Fruit fly (Drosophila melanogaster) whole organism, embryonic: Measurements from ENCODE around the gene CG8159.

Experiments used
- Antp ChIP-seq: fragments of 200-800 bp; sonication (Bioruptor generic); optimal IDR thresholded peaks from 3 replicates; lab custom pipeline; 2016; ENCODE audit warnings: missing biosample characterization, missing genetic modification characterization
- Awh ChIP-seq: fragments of 200-800 bp; sonication (Bioruptor generic); IDR thresholded peaks from 2 replicates; pipeline ENCODE4, ENCODE4 v1.3.6; 2022; ENCODE audit warnings: missing biosample characterization, missing genetic modification characterization
- BEAF-32 ChIP-seq: fragments of 200-800 bp; sonication (Bioruptor generic); optimal IDR thresholded peaks from 3 replicates; lab custom pipeline; 2017; ENCODE audit warnings: missing biosample characterization, missing genetic modification characterization, mild to moderate bottlenecking, moderate library complexity, missing genetic modification reagents
- Bgb ChIP-seq: fragments of 200-800 bp; sonication (Bioruptor generic); IDR thresholded peaks from 2 replicates; pipeline ENCODE4 v1.3.6; 2022; ENCODE audit warnings: missing biosample characterization, missing genetic modification characterization; ENCODE audit not compliant: partially characterized antibody
- CG10654 ChIP-seq: fragments of 200-800 bp; sonication (Bioruptor generic); optimal IDR thresholded peaks from 2 replicates; lab custom pipeline; 2016; ENCODE audit warnings: missing biosample characterization, missing genetic modification characterization
- CG12071 ChIP-seq: fragments of 200-800 bp; sonication (Bioruptor generic); optimal IDR thresholded peaks from 3 replicates; lab custom pipeline; 2018; ENCODE audit warnings: missing biosample characterization, mild to moderate bottlenecking, missing genetic modification characterization
- CG12236 ChIP-seq: fragments of 200-800 bp; sonication (Bioruptor generic); optimal IDR thresholded peaks from 2 replicates; lab custom pipeline; 2016; ENCODE audit warnings: missing biosample characterization, missing genetic modification characterization
- CG14014 ChIP-seq: fragments of 200-800 bp; sonication (Bioruptor generic); IDR thresholded peaks from 2 replicates; pipeline ENCODE4 v1.3.6; 2022; ENCODE audit warnings: missing biosample characterization, missing genetic modification characterization
- CG14965 ChIP-seq: fragments of 200-800 bp; sonication (Bioruptor generic); optimal IDR thresholded peaks from 2 replicates; lab custom pipeline; 2016; ENCODE audit warnings: missing biosample characterization, missing genetic modification characterization, borderline replicate concordance
- CG1603 ChIP-seq: fragments of 200-800 bp; sonication (Bioruptor generic); optimal IDR thresholded peaks from 2 replicates; lab custom pipeline; 2019; ENCODE audit warnings: missing biosample characterization, mild to moderate bottlenecking, missing genetic modification characterization, moderate library complexity
- CG17186 ChIP-seq: fragments of 200-800 bp; sonication (Bioruptor generic); optimal IDR thresholded peaks from 3 replicates; lab custom pipeline; 2017; ENCODE audit warnings: missing biosample characterization, missing genetic modification reagents, missing genetic modification characterization
- CG17361 ChIP-seq: fragments of 200-800 bp; sonication (Bioruptor generic); IDR thresholded peaks from 3 replicates; pipeline ENCODE4 v1.3.6; 2022; ENCODE audit warnings: missing biosample characterization, missing genetic modification characterization
- CG1832 ChIP-seq: fragments of 200-800 bp; sonication (Bioruptor generic); optimal IDR thresholded peaks from 2 replicates; lab custom pipeline; 2017; ENCODE audit warnings: missing biosample characterization, mild to moderate bottlenecking, missing genetic modification characterization, inconsistent platforms
- CG2116 ChIP-seq: fragments of 200-800 bp; sonication (Bioruptor generic); optimal IDR thresholded peaks from 3 replicates; lab custom pipeline; 2018; ENCODE audit warnings: missing biosample characterization, mild to moderate bottlenecking, missing genetic modification characterization
- CG2678 ChIP-seq: fragments of 200-800 bp; sonication (Bioruptor generic); optimal IDR thresholded peaks from 3 replicates; lab custom pipeline; 2019; ENCODE audit warnings: missing biosample characterization, mild to moderate bottlenecking, missing genetic modification characterization, moderate library complexity
- CG3163 ChIP-seq: fragments of 200-800 bp; sonication (Bioruptor generic); optimal IDR thresholded peaks from 3 replicates; lab custom pipeline; 2016; ENCODE audit warnings: missing biosample characterization, missing genetic modification characterization
- CG6765 ChIP-seq: fragments of 200-800 bp; sonication (Bioruptor generic); optimal IDR thresholded peaks from 3 replicates; lab custom pipeline; 2017; ENCODE audit warnings: missing biosample characterization, mild to moderate bottlenecking, missing genetic modification characterization
- CG8089 ChIP-seq: fragments of 200-800 bp; sonication (Bioruptor generic); optimal IDR thresholded peaks from 3 replicates; lab custom pipeline; 2016; ENCODE audit warnings: missing biosample characterization, missing genetic modification characterization
- CG8281 ChIP-seq: fragments of 200-800 bp; sonication (Bioruptor generic); optimal IDR thresholded peaks from 2 replicates; lab custom pipeline; 2018; ENCODE audit warnings: missing biosample characterization, mild to moderate bottlenecking, missing genetic modification characterization, moderate library complexity
- CG8478 ChIP-seq: fragments of >200 bp; optimal IDR thresholded peaks from 2 replicates; lab custom pipeline; 2018
- CG9727 ChIP-seq: fragments of 200-800 bp; sonication (Bioruptor generic); optimal IDR thresholded peaks from 3 replicates; lab custom pipeline; 2017; ENCODE audit warnings: missing biosample characterization, mild to moderate bottlenecking, missing genetic modification characterization
- Chrac-16 ChIP-seq: fragments of 200-800 bp; sonication (Bioruptor generic); optimal IDR thresholded peaks from 3 replicates; lab custom pipeline; 2016; ENCODE audit warnings: missing biosample characterization, missing genetic modification characterization
- CrebB ChIP-seq: fragments of 200-800 bp; sonication (Bioruptor generic); optimal IDR thresholded peaks from 3 replicates; lab custom pipeline; 2018; ENCODE audit warnings: missing biosample characterization, mild to moderate bottlenecking, missing genetic modification characterization
- Elba2 ChIP-seq: fragments of 200-800 bp; sonication (Bioruptor generic); optimal IDR thresholded peaks from 3 replicates; lab custom pipeline; 2016; ENCODE audit warnings: missing biosample characterization, missing genetic modification characterization
- Hey ChIP-seq: fragments of 200-800 bp; sonication (Bioruptor generic); optimal IDR thresholded peaks from 3 replicates; lab custom pipeline; 2018; ENCODE audit warnings: missing biosample characterization, mild to moderate bottlenecking, missing genetic modification characterization
- Hr51 ChIP-seq, 2 experiments: fragments of 200-800 bp; sonication (Bioruptor generic); optimal IDR thresholded peaks; 2 replicates in 1 of 2; 3 replicates in 1 of 2; lab custom pipeline; 2016 to 2018; ENCODE audit warnings: missing biosample characterization in 2 of 2, missing genetic modification characterization in 2 of 2, mild to moderate bottlenecking in 1 of 2, moderate library complexity in 1 of 2
- MESR4 ChIP-seq: fragments of 200-800 bp; sonication (Bioruptor generic); optimal IDR thresholded peaks from 2 replicates; lab custom pipeline; 2018; ENCODE audit warnings: missing biosample characterization, mild to moderate bottlenecking, missing genetic modification characterization, moderate library complexity
- Max ChIP-seq: fragments of 200-800 bp; sonication (Bioruptor generic); optimal IDR thresholded peaks from 2 replicates; lab custom pipeline; 2016; ENCODE audit warnings: missing biosample characterization, mild to moderate bottlenecking, missing genetic modification characterization
- Neu2 ChIP-seq: fragments of 200-800 bp; sonication (Bioruptor generic); optimal IDR thresholded peaks from 3 replicates; lab custom pipeline; 2016; ENCODE audit warnings: missing biosample characterization, missing genetic modification characterization, borderline replicate concordance
- Optix ChIP-seq: fragments of 200-800 bp; sonication (Bioruptor generic); IDR thresholded peaks from 3 replicates; pipeline ENCODE4 v1.3.6; 2022; ENCODE audit warnings: missing biosample characterization, missing genetic modification characterization
- Rfx ChIP-seq: fragments of 200-800 bp; sonication (Bioruptor generic); IDR thresholded peaks from 2 replicates; pipeline ENCODE4 v1.3.6; 2022; ENCODE audit warnings: missing biosample characterization, missing genetic modification characterization
- Spps ChIP-seq: fragments of 200-800 bp; sonication (Bioruptor generic); optimal IDR thresholded peaks from 2 replicates; lab custom pipeline; 2018; ENCODE audit warnings: missing biosample characterization, mild to moderate bottlenecking, missing genetic modification characterization
- Ssrp ChIP-seq: fragments of 200-800 bp; sonication (Bioruptor generic); optimal IDR thresholded peaks from 2 replicates; lab custom pipeline; 2018; ENCODE audit warnings: missing biosample characterization, mild to moderate bottlenecking, missing genetic modification characterization, moderate library complexity
- ase ChIP-seq: fragments of 200-800 bp; sonication (Bioruptor generic); IDR thresholded peaks from 3 replicates; pipeline ENCODE4 v1.3.6; 2022; ENCODE audit warnings: missing biosample characterization, missing genetic modification characterization
- ato ChIP-seq: fragments of 200-800 bp; sonication (Bioruptor generic); IDR thresholded peaks from 2 replicates; pipeline ENCODE4 v1.3.6; 2022; ENCODE audit warnings: missing biosample characterization, missing genetic modification characterization; ENCODE audit not compliant: partially characterized antibody
- bigmax ChIP-seq: fragments of 200-800 bp; sonication (Bioruptor generic); optimal IDR thresholded peaks from 2 replicates; lab custom pipeline; 2018; ENCODE audit warnings: missing biosample characterization, mild to moderate bottlenecking, missing genetic modification characterization
- chm ChIP-seq: fragments of 200-800 bp; sonication (Bioruptor generic); IDR thresholded peaks from 2 replicates; pipeline ENCODE4 v1.3.6; 2022; ENCODE audit warnings: missing biosample characterization, missing genetic modification characterization
- chn ChIP-seq: fragments of 200-800 bp; sonication (Bioruptor generic); optimal IDR thresholded peaks from 2 replicates; lab custom pipeline; 2016; ENCODE audit warnings: missing biosample characterization, missing genetic modification characterization
- crol ChIP-seq: fragments of 200-800 bp; sonication (Bioruptor generic); IDR thresholded peaks from 2 replicates; pipeline ENCODE4 v1.3.6; 2022; ENCODE audit warnings: missing biosample characterization, missing genetic modification characterization
- dm ChIP-seq: fragments of 200-800 bp; sonication (Bioruptor generic); optimal IDR thresholded peaks from 3 replicates; lab custom pipeline; 2016; ENCODE audit warnings: missing biosample characterization, missing genetic modification characterization
- en ChIP-seq: fragments of 200-800 bp; sonication (Bioruptor generic); optimal IDR thresholded peaks from 2 replicates; lab custom pipeline; 2016; ENCODE audit warnings: missing biosample characterization, missing genetic modification characterization
- gro ChIP-seq: fragments of 200-800 bp; sonication (Bioruptor generic); optimal IDR thresholded peaks from 2 replicates; lab custom pipeline; 2016; ENCODE audit warnings: missing biosample characterization, missing genetic modification characterization
- gsb ChIP-seq: fragments of 200-800 bp; sonication (Bioruptor generic); IDR thresholded peaks from 2 replicates; pipeline ENCODE4 v1.3.6; 2022; ENCODE audit warnings: missing biosample characterization, missing genetic modification characterization
- lilli ChIP-seq: fragments of 200-800 bp; sonication (Bioruptor generic); optimal IDR thresholded peaks from 3 replicates; lab custom pipeline; 2016; ENCODE audit warnings: missing biosample characterization, missing genetic modification characterization
- nmo ChIP-seq: fragments of 200-800 bp; sonication (Bioruptor generic); optimal IDR thresholded peaks from 2 replicates; lab custom pipeline; 2018; ENCODE audit warnings: missing biosample characterization, mild to moderate bottlenecking, missing genetic modification characterization, moderate library complexity
- sc ChIP-seq, 3 experiments: fragments of >200 bp in 2 of 3; fragments of 200-800 bp in 1 of 3; sonication (Bioruptor generic) in 1 of 3; optimal IDR thresholded peaks; 2 replicates in 2 of 3; 3 replicates in 1 of 3; lab custom pipeline; 2017; ENCODE audit warnings: mild to moderate bottlenecking in 1 of 3, missing biosample characterization in 1 of 3, missing genetic modification characterization in 1 of 3, missing genetic modification reagents in 1 of 3
- stwl ChIP-seq: fragments of 200-800 bp; sonication (Bioruptor generic); optimal IDR thresholded peaks from 3 replicates; lab custom pipeline; 2018; ENCODE audit warnings: missing biosample characterization, mild to moderate bottlenecking, missing genetic modification characterization, moderate library complexity
- tll ChIP-seq, 2 experiments: fragments of 200-800 bp in 1 of 2; fragments of >200 bp in 1 of 2; sonication (Bioruptor generic) in 1 of 2; optimal IDR thresholded peaks; 2 replicates each; lab custom pipeline; 2017 to 2019; ENCODE audit warnings: missing biosample characterization in 2 of 2, missing genetic modification characterization in 2 of 2, mild to moderate bottlenecking in 1 of 2, moderate library complexity in 1 of 2
- unpg ChIP-seq: fragments of 200-800 bp; sonication (Bioruptor generic); optimal IDR thresholded peaks from 3 replicates; lab custom pipeline; 2018; ENCODE audit warnings: missing biosample characterization, mild to moderate bottlenecking, missing genetic modification characterization, moderate library complexity
- zfh1 ChIP-seq: fragments of 200-800 bp; sonication (Bioruptor generic); IDR thresholded peaks from 3 replicates; pipeline ENCODE4 v1.3.6; 2022; ENCODE audit warnings: missing biosample characterization, missing genetic modification characterization
- zfh2 ChIP-seq: fragments of 200-800 bp; sonication (Bioruptor generic); optimal IDR thresholded peaks from 2 replicates; lab custom pipeline; 2016; ENCODE audit warnings: missing biosample characterization, missing genetic modification characterization

The CG8159 gene

DNA sequence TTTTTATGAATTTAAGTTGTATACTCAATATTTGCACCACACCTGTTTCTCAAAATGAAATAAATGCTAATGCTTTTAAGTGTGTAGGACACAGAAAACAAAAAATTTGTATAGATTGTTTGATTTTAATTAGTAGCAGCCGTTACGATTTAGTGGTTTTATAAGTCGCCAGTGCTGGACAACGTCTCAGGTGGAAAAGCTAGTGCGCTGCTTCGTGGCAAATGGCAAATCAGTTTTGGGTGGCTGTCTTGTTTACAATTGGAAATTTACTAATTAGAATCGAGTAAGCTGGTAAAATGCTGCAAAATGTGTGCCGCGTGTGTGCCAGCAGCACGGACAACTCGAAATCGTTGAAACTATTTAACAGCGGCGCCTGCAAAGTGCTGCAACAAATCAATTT is at the start of gene CG8159 (continued):
- no peak for TF ChIP-seq CG14014 (GFP tag; lab: Robert Waterston, UW)
- no peak for TF ChIP-seq Neu2 (GFP tag; lab: Kevin White, UChicago)
- no peak for TF ChIP-seq ato
- peak; percentile 88 for TF ChIP-seq Elba2 (GFP tag; lab: Kevin White, UChicago)
- TF ChIP-seq chm (GFP tag; lab: Robert Waterston, UW): no peak
- TF ChIP-seq Awh (GFP tag; lab: Robert Waterston, UW): no peak
- TF ChIP-seq gro (GFP tag; lab: Kevin White, UChicago): no peak
- no peak for TF ChIP-seq crol (GFP tag; lab: Robert Waterston, UW)
- TF ChIP-seq Rfx (GFP tag; lab: Robert Waterston, UW): 0 out of 2 replicates have a peak, but pooled peaks have one; percentile 15
- TF ChIP-seq CG12236: no peak
- no peak for TF ChIP-seq CG3163 (GFP tag; lab: Kevin White, UChicago)
- TF ChIP-seq tll (GFP tag; optimal IDR thresholded peaks at IDR 0.05; lab: Kevin White, UChicago): no peak
- peak; percentile 8 for TF ChIP-seq MESR4 (GFP tag; lab: Kevin White, UChicago)
- TF ChIP-seq CG14965: no peak
- peak; percentile 54 for TF ChIP-seq stwl
- no peak for TF ChIP-seq CG1603 (tag; lab: Kevin White, UChicago)
- no peak for TF ChIP-seq CG10654
- 0 out of 2 replicates have a peak, but pooled peaks have one; percentile 6 for TF ChIP-seq Bgb (GFP tag; lab: Robert Waterston, UW)
- TF ChIP-seq CG8478 (lab: Kevin White, UChicago): no peak
- TF ChIP-seq lilli (GFP tag; lab: Kevin White, UChicago): no peak
- no peak for TF ChIP-seq CG8281 (tag; lab: Kevin White, UChicago)
- TF ChIP-seq Antp (GFP tag; lab: Kevin White, UChicago): no peak
- no peak for TF ChIP-seq Hey
- no peak for TF ChIP-seq gsb (GFP tag; lab: Robert Waterston, UW)
- TF ChIP-seq chn (GFP tag; lab: Kevin White, UChicago): no peak
- no peak for TF ChIP-seq Max (GFP tag; lab: Kevin White, UChicago)
- no peak for TF ChIP-seq en
- TF ChIP-seq zfh1 (GFP tag; lab: Robert Waterston, UW): no peak
- TF ChIP-seq unpg (GFP tag; lab: Kevin White, UChicago): no peak
- no peak for TF ChIP-seq Ssrp
- no peak for TF ChIP-seq Hr51 (GFP tag; optimal IDR thresholded peaks at IDR 0.05; lab: Kevin White, UChicago)
- TF ChIP-seq CG2116: no peak
- TF ChIP-seq CG6765 (GFP tag; lab: Kevin White, UChicago): no peak
- no peak for TF ChIP-seq BEAF-32 (GFP tag; lab: Kevin White, UChicago)
- no peak for TF ChIP-seq CG2678 (tag; lab: Kevin White, UChicago)
- TF ChIP-seq nmo (GFP tag; lab: Kevin White, UChicago): no peak
- TF ChIP-seq Spps (tag; lab: Kevin White, UChicago): no peak
- TF ChIP-seq ase: no peak
- no peak for TF ChIP-seq dm (GFP tag; lab: Kevin White, UChicago)
- TF ChIP-seq CG17361 (GFP tag; lab: Robert Waterston, UW): no peak
- TF ChIP-seq CrebB: no peak
- TF ChIP-seq CG1832 (GFP tag; lab: Kevin White, UChicago): no peak
- no peak for TF ChIP-seq CG17186 (GFP tag; lab: Kevin White, UChicago)
- TF ChIP-seq CG8089 (GFP tag; lab: Kevin White, UChicago): no peak
- no peak for TF ChIP-seq sc (optimal IDR thresholded peaks at IDR 0.05; lab: Kevin White, UChicago)
- TF ChIP-seq sc (GFP tag; optimal IDR thresholded peaks at IDR 0.05; lab: Kevin White, UChicago): no peak
- TF ChIP-seq Optix (GFP tag; lab: Robert Waterston, UW): no peak
- TF ChIP-seq CG12071 (GFP tag; lab: Kevin White, UChicago): no peak
- TF ChIP-seq Chrac-16 (GFP tag; lab: Kevin White, UChicago): no peak
- TF ChIP-seq CG9727 (GFP tag; lab: Kevin White, UChicago): no peak
- TF ChIP-seq zfh2 (GFP tag; lab: Kevin White, UChicago): no peak
- no peak for TF ChIP-seq bigmax (GFP tag; lab: Kevin White, UChicago)
